Worm (Caenorhabditis elegans) whole organism, mixed stage, embryonic: Measurements from ENCODE around the gene H14E04.3.

Experiments used
- M03D4.4 ChIP-seq: sonication (generic microtip); optimal IDR thresholded peaks from 2 replicates; lab custom pipeline; 2017; ENCODE audit warnings: mild to moderate bottlenecking, missing genetic modification characterization, missing compliant biosample characterization
- bed-3 ChIP-seq: fragments of 200-800 bp; sonication (Bioruptor generic); optimal IDR thresholded peaks from 3 replicates; lab custom pipeline; 2018; ENCODE audit warnings: mild to moderate bottlenecking, missing genetic modification characterization, moderate library complexity, missing compliant biosample characterization
- blmp-1 ChIP-seq: fragments of 150-350 bp; optimal IDR thresholded peaks from 2 replicates; lab custom pipeline; 2014; ENCODE audit warnings: missing biosample characterization, missing genetic modification characterization
- ceh-39 ChIP-seq: fragments of 150-350 bp; optimal IDR thresholded peaks from 2 replicates; lab custom pipeline; 2014; ENCODE audit warnings: missing biosample characterization, missing genetic modification characterization
- ceh-43 ChIP-seq: fragments of 200-800 bp; sonication (Bioruptor generic); optimal IDR thresholded peaks from 2 replicates; lab custom pipeline; 2018; ENCODE audit warnings: mild to moderate bottlenecking, missing genetic modification characterization, moderate library complexity, missing compliant biosample characterization
- ceh-83 ChIP-seq: fragments of 200-800 bp; sonication (Bioruptor generic); optimal IDR thresholded peaks from 2 replicates; lab custom pipeline; 2018; ENCODE audit warnings: mild to moderate bottlenecking, missing genetic modification characterization, missing compliant biosample characterization
- ces-1 ChIP-seq: fragments of 150-350 bp; optimal IDR thresholded peaks from 2 replicates; lab custom pipeline; 2014; ENCODE audit warnings: missing biosample characterization, missing genetic modification reagents, missing genetic modification characterization
- cnd-1 ChIP-seq: fragments of 200-800 bp; sonication (Bioruptor generic); optimal IDR thresholded peaks from 2 replicates; lab custom pipeline; 2018; ENCODE audit warnings: mild to moderate bottlenecking, missing genetic modification characterization, missing compliant biosample characterization
- drap-1 ChIP-seq: fragments of 200-800 bp; sonication (Bioruptor generic); optimal IDR thresholded peaks from 3 replicates; lab custom pipeline; 2018; ENCODE audit warnings: mild to moderate bottlenecking, missing genetic modification characterization, missing compliant biosample characterization
- elt-1 ChIP-seq: sonication (generic microtip); optimal IDR thresholded peaks from 2 replicates; lab custom pipeline; 2017; ENCODE audit warnings: missing genetic modification characterization, mild to moderate bottlenecking, missing compliant biosample characterization, antibody characterized with exemption, moderate library complexity, borderline replicate concordance; ENCODE audit not compliant: insufficient read depth
- elt-3 ChIP-seq: fragments of 150-350 bp; optimal IDR thresholded peaks from 2 replicates; lab custom pipeline; 2014; ENCODE audit warnings: missing biosample characterization, missing genetic modification characterization
- flh-1 ChIP-seq: fragments of 200-800 bp; sonication (Bioruptor generic); optimal IDR thresholded peaks from 2 replicates; lab custom pipeline; 2018; ENCODE audit warnings: mild to moderate bottlenecking, missing genetic modification characterization, moderate library complexity, missing compliant biosample characterization
- ham-2 ChIP-seq: fragments of 200-800 bp; sonication (Bioruptor generic); optimal IDR thresholded peaks from 2 replicates; lab custom pipeline; 2018; ENCODE audit warnings: mild to moderate bottlenecking, missing genetic modification characterization, missing compliant biosample characterization
- hlh-1 ChIP-seq: fragments of 150-350 bp; optimal IDR thresholded peaks from 2 replicates; lab custom pipeline; 2014; ENCODE audit warnings: missing biosample characterization, missing genetic modification reagents, missing genetic modification characterization
- lin-13 ChIP-seq: fragments of 150-350 bp; optimal IDR thresholded peaks from 2 replicates; lab custom pipeline; 2014; ENCODE audit warnings: missing biosample characterization, missing genetic modification characterization
- lin-32 ChIP-seq: fragments of 200-800 bp; sonication (Bioruptor generic); optimal IDR thresholded peaks from 2 replicates; lab custom pipeline; 2018; ENCODE audit warnings: mild to moderate bottlenecking, missing genetic modification characterization, missing compliant biosample characterization
- lsy-2 ChIP-seq: fragments of 150-350 bp; optimal IDR thresholded peaks from 2 replicates; lab custom pipeline; 2014; ENCODE audit warnings: missing biosample characterization, missing genetic modification characterization
- mab-5 ChIP-seq: fragments of 150-350 bp; optimal IDR thresholded peaks from 2 replicates; lab custom pipeline; 2014; ENCODE audit warnings: missing biosample characterization, missing genetic modification characterization
- mep-1 ChIP-seq: fragments of 150-350 bp; optimal IDR thresholded peaks from 2 replicates; lab custom pipeline; 2017; ENCODE audit warnings: missing biosample characterization, missing genetic modification reagents, missing genetic modification characterization, inconsistent platforms
- mls-2 ChIP-seq: sonication (generic microtip); optimal IDR thresholded peaks from 2 replicates; lab custom pipeline; 2016; ENCODE audit warnings: mild to moderate bottlenecking, missing genetic modification characterization, moderate library complexity, missing compliant biosample characterization
- nhr-12 ChIP-seq: fragments of 150-350 bp; optimal IDR thresholded peaks from 2 replicates; lab custom pipeline; 2014; ENCODE audit warnings: missing biosample characterization, missing genetic modification characterization
- nhr-2 ChIP-seq: fragments of 150-350 bp; optimal IDR thresholded peaks from 2 replicates; lab custom pipeline; 2014; ENCODE audit warnings: missing biosample characterization, missing genetic modification characterization
- nhr-237 ChIP-seq: fragments of 150-350 bp; optimal IDR thresholded peaks from 2 replicates; lab custom pipeline; 2014; ENCODE audit warnings: missing biosample characterization, missing genetic modification characterization
- nhr-28 ChIP-seq: fragments of 150-350 bp; optimal IDR thresholded peaks from 2 replicates; lab custom pipeline; 2014; ENCODE audit warnings: missing biosample characterization, missing genetic modification characterization
- nhr-76 ChIP-seq: sonication (generic microtip); optimal IDR thresholded peaks from 2 replicates; lab custom pipeline; 2017; ENCODE audit warnings: missing biosample characterization, missing genetic modification characterization
- pha-4 ChIP-seq: fragments of 150-350 bp; optimal IDR thresholded peaks from 2 replicates; lab custom pipeline; 2018; ENCODE audit warnings: missing biosample characterization, missing genetic modification reagents, missing genetic modification characterization
- sem-2 ChIP-seq: fragments of 200-800 bp; sonication (Bioruptor generic); optimal IDR thresholded peaks from 2 replicates; lab custom pipeline; 2018; ENCODE audit warnings: mild to moderate bottlenecking, missing genetic modification characterization, missing compliant biosample characterization
- snpc-4 ChIP-seq: fragments of 150-350 bp; optimal IDR thresholded peaks from 2 replicates; lab custom pipeline; 2014; ENCODE audit warnings: missing biosample characterization, missing genetic modification characterization
- sptf-1 ChIP-seq: sonication (generic microtip); optimal IDR thresholded peaks from 2 replicates; lab custom pipeline; 2017; ENCODE audit warnings: mild to moderate bottlenecking, missing genetic modification characterization, moderate library complexity, missing compliant biosample characterization
- tbx-8 ChIP-seq: fragments of 200-800 bp; sonication (Bioruptor generic); optimal IDR thresholded peaks from 2 replicates; lab custom pipeline; 2018; ENCODE audit warnings: mild to moderate bottlenecking, missing genetic modification characterization, moderate library complexity, missing compliant biosample characterization
- unc-120 ChIP-seq: sonication (generic microtip); optimal IDR thresholded peaks from 2 replicates; lab custom pipeline; 2017; ENCODE audit warnings: missing genetic modification characterization, missing compliant biosample characterization; ENCODE audit not compliant: poor library complexity, severe bottlenecking
- unc-39 ChIP-seq: fragments of 150-350 bp; optimal IDR thresholded peaks from 2 replicates; lab custom pipeline; 2014; ENCODE audit warnings: missing biosample characterization, missing genetic modification characterization
- unc-62 ChIP-seq: fragments of 150-350 bp; optimal IDR thresholded peaks from 2 replicates; lab custom pipeline; 2014; ENCODE audit warnings: missing biosample characterization, missing genetic modification reagents, missing genetic modification characterization
- zip-8 ChIP-seq: fragments of 150-350 bp; optimal IDR thresholded peaks from 2 replicates; lab custom pipeline; 2014; ENCODE audit warnings: missing biosample characterization, missing genetic modification characterization
- ztf-11 ChIP-seq: fragments of 150-350 bp; optimal IDR thresholded peaks from 2 replicates; lab custom pipeline; 2014; ENCODE audit warnings: missing biosample characterization, missing genetic modification characterization

H14E04.3 gene

ce11 chrIII:2375918-2376317, 10.5 kb downstream of the H14E04.3 start, which contains the start of gene H14E04.2:
H14E04.2 (plus strand) TSS chrIII:2376193.
- TF ChIP-seq lsy-2 (tag; lab: Kevin White, UChicago) (peak; percentile 24), lin-13 (tag; lab: Kevin White, UChicago) (peak; percentile 75), ham-2 (no peak), elt-3 (tag; lab: Kevin White, UChicago) (no peak), elt-1 (tag; lab: Kevin White, UChicago) (no peak), nhr-2 (tag; lab: Kevin White, UChicago) (no peak), nhr-28 (tag; lab: Kevin White, UChicago) (no peak), sptf-1 (no peak), nhr-76 (tag; lab: Kevin White, UChicago) (no peak), zip-8 (no peak), snpc-4 (no peak), sem-2 (no peak), unc-120 (tag; lab: Kevin White, UChicago) (no peak), ceh-83 (GFP tag; lab: Kevin White, UChicago) (no peak), unc-39 (no peak), M03D4.4 (tag; lab: Kevin White, UChicago) (no peak), ceh-39 (tag; lab: Kevin White, UChicago) (no peak), ceh-43 (GFP tag; lab: Kevin White, UChicago) (no peak), ztf-11 (tag; lab: Kevin White, UChicago) (no peak), ces-1 (GFP tag; lab: Kevin White, UChicago) (peak; percentile 72), unc-62 (no peak), nhr-12 (tag; lab: Kevin White, UChicago) (no peak), hlh-1 (tag; lab: Kevin White, UChicago) (peak; percentile 19), mep-1 (tag; lab: Kevin White, UChicago) (peak; percentile 81), bed-3 (GFP tag; lab: Kevin White, UChicago) (no peak), mab-5 (no peak), flh-1 (GFP tag; lab: Kevin White, UChicago) (no peak), drap-1 (GFP tag; lab: Kevin White, UChicago) (no peak), tbx-8 (GFP tag; lab: Kevin White, UChicago) (no peak), mls-2 (tag; lab: Kevin White, UChicago) (no peak), cnd-1 (tag; lab: Kevin White, UChicago) (no peak), nhr-237 (tag; lab: Kevin White, UChicago) (no peak), lin-32 (GFP tag; lab: Kevin White, UChicago) (no peak), pha-4 (tag; lab: Kevin White, UChicago) (peak; percentile 85), blmp-1 (tag; lab: Kevin White, UChicago) (no peak)

ce11 chrIII:2371864-2372263, 14.5 kb downstream of the H14E04.3 start, which contains the start of gene H04J21.1:
H04J21.1 (minus strand) TSS chrIII:2371964.
- TF ChIP-seq ceh-43 (GFP tag; lab: Kevin White, UChicago) = no peak
- TF ChIP-seq lsy-2 (tag; lab: Kevin White, UChicago) = no peak
- TF ChIP-seq ceh-83 (GFP tag; lab: Kevin White, UChicago) = no peak
- no peak for TF ChIP-seq elt-1 (tag; lab: Kevin White, UChicago)

ce11 chrIII:2368424-2368823, 18.0 kb downstream of the H14E04.3 start, which contains the start of gene H04J21.4:
H04J21.4 (minus strand) TSS chrIII:2368524.
- TF ChIP-seq mls-2 (tag; lab: Kevin White, UChicago) (no peak), elt-3 (tag; lab: Kevin White, UChicago) (no peak), pha-4 (tag; lab: Kevin White, UChicago) (no peak), lin-32 (GFP tag; lab: Kevin White, UChicago) (no peak), M03D4.4 (tag; lab: Kevin White, UChicago) (no peak), mab-5 (no peak), unc-39 (no peak), nhr-76 (tag; lab: Kevin White, UChicago) (no peak), flh-1 (GFP tag; lab: Kevin White, UChicago) (no peak), nhr-28 (tag; lab: Kevin White, UChicago) (no peak), drap-1 (GFP tag; lab: Kevin White, UChicago) (no peak), ham-2 (no peak), lsy-2 (tag; lab: Kevin White, UChicago) (no peak), ceh-39 (tag; lab: Kevin White, UChicago) (no peak)
